Worm (Caenorhabditis elegans): Measurements from ENCODE around the gene F25E5.9.

DNA sequence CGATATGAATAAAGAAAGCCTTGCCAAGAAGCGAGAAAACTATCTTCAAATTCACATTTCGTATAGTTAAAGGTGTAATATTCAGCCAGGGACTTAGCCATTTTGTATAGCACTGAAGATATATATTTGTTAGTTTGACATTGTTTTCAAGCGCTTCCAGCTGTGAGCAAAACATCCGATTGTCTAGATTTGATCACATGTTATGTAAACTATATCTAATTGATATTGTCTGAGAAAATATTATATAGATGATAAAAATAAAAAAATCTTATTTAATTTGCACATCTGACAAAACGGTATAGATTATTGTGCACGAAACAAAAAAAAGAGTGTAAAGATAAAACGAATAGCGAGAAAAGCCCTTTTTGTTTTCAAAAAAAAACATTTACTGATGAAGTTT, 27.0 kb upstream of the F25E5.9 start, which contains the start of gene srh-89:
- no peak for TF ChIP-seq fkh-6 (tag; optimal IDR thresholded peaks at IDR 0.05)
- no peak for TF ChIP-seq unc-55 (GFP tag; optimal IDR thresholded peaks at IDR 0.05)
- TF ChIP-seq sox-4 (tag; optimal IDR thresholded peaks at IDR 0.05) = no peak
- TF ChIP-seq ceh-18 (tag; optimal IDR thresholded peaks at IDR 0.05) = no peak
- no peak for TF ChIP-seq ama-1 (optimal IDR thresholded peaks at IDR 0.05)
- no peak for TF ChIP-seq ztf-16 (tag; optimal IDR thresholded peaks at IDR 0.05)
- no peak for TF ChIP-seq dve-1 (tag; optimal IDR thresholded peaks at IDR 0.05)
- TF ChIP-seq hlh-15 (tag; optimal IDR thresholded peaks at IDR 0.05) = no peak
- no peak for TF ChIP-seq fkh-10 (GFP tag; optimal IDR thresholded peaks at IDR 0.05)
- no peak for TF ChIP-seq ceh-48 (tag; optimal IDR thresholded peaks at IDR 0.05)
- TF ChIP-seq hlh-8 (tag; optimal IDR thresholded peaks at IDR 0.05) = no peak
- no peak for TF ChIP-seq sdc-2 (tag; optimal IDR thresholded peaks at IDR 0.05)
- no peak for TF ChIP-seq pat-9 (tag; optimal IDR thresholded peaks at IDR 0.05)
- no peak for TF ChIP-seq ceh-19 (GFP tag; optimal IDR thresholded peaks at IDR 0.05)

Data from whole organism, late embryonic.